Fruit fly (Drosophila melanogaster): Measurements from ENCODE around the gene psd.

DNA sequence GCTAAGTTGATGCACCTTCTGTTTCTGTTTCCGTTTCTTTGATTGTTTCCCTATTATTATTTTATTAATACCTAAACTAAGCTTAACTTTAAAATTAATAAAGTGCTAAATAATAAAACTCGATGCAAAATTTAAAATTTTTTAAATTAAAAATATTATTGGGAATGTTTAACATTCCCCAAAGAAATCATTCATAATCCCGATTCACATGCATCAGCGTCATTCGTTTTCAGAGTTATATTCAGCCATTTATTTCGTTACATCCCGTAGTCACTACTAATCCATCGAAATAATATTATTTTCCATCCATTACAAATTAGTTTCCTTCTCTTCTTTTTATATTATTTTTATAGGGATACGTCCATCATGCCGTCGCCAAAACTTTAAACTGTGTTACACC is 17.2 kb downstream of the psd start:
- no peak for TF ChIP-seq CG8478 (optimal IDR thresholded peaks at IDR 0.05)
- no peak for TF ChIP-seq CTCF (optimal IDR thresholded peaks at IDR 0.05)

Measured in S2 (cell line).